Fruit fly (Drosophila melanogaster): ENCODE results near the gene CG7523.
A peak's percentile ranks its signal among the peaks of the same experiment; 100 is the strongest.

Gene CG7523

DNA sequence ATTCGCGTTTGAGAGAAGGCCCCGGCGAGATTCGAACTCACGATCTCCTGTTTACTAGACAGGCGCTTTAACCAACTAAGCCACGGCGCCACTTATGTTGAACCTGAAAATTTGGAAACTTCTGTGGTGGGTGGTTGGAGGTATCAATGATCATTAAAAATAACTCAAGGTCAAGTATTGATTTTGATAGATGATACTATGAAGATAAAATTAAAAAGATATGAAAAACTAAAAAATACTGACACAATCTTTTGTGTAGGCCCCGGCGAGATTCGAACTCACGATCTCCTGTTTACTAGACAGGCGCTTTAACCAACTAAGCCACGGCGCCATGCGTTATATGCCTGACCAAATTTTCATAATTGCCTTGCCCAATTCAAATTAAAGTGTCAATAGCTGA, 46.1 kb downstream of the CG7523 start (continued):
- TF ChIP-seq ato (GFP tag; IDR thresholded peaks at IDR 0.05; ENCODE audit: partially characterized antibody): peak; percentile 66; the same call in 1 of the 2 replicates
- TF ChIP-seq exex (tag; optimal IDR thresholded peaks at IDR 0.05): peak; percentile 59
- no peak for TF ChIP-seq eve (GFP tag; optimal IDR thresholded peaks at IDR 0.05)
- no peak for TF ChIP-seq Doc2 (GFP tag; IDR thresholded peaks at IDR 0.05)
- TF ChIP-seq slp2 (GFP tag; optimal IDR thresholded peaks at IDR 0.05): no peak
- no peak for TF ChIP-seq cad (GFP tag; optimal IDR thresholded peaks at IDR 0.05)
- no peak for TF ChIP-seq Fer1 (GFP tag; optimal IDR thresholded peaks at IDR 0.05)
- peak; percentile 78; the same call in 2 of the 3 replicates for TF ChIP-seq Opbp (GFP tag; IDR thresholded peaks at IDR 0.05; ENCODE audit: partially characterized antibody)
- TF ChIP-seq Rx (GFP tag; IDR thresholded peaks at IDR 0.05): no peak
- no peak for TF ChIP-seq CG12236 (GFP tag; optimal IDR thresholded peaks at IDR 0.05)
- TF ChIP-seq sd (tag; optimal IDR thresholded peaks at IDR 0.05): no peak
- peak; percentile 45; the same call in 1 of the 2 replicates for TF ChIP-seq inv (GFP tag; IDR thresholded peaks at IDR 0.05; ENCODE audit: partially characterized antibody)
- no peak for TF ChIP-seq schlank (tag; optimal IDR thresholded peaks at IDR 0.05)
- TF ChIP-seq Lim3 (GFP tag; IDR thresholded peaks at IDR 0.05): no peak
- TF ChIP-seq CG15479 (GFP tag; optimal IDR thresholded peaks at IDR 0.05): no peak
- no peak for TF ChIP-seq Sry-β (GFP tag; optimal IDR thresholded peaks at IDR 0.05)
- no peak for TF ChIP-seq CG18599 (GFP tag; optimal IDR thresholded peaks at IDR 0.05)
- peak; percentile 31 for TF ChIP-seq ftz-f1 (GFP tag; optimal IDR thresholded peaks at IDR 0.05)
- no peak for TF ChIP-seq Fer3 (tag; optimal IDR thresholded peaks at IDR 0.05)
- TF ChIP-seq Med (GFP tag): peak; percentile 55
- TF ChIP-seq grau (tag; optimal IDR thresholded peaks at IDR 0.05): no peak
- TF ChIP-seq nerfin-2 (GFP tag; IDR thresholded peaks at IDR 0.05; ENCODE audit: partially characterized antibody): peak; percentile 82
- no peak for TF ChIP-seq Hsf (GFP tag; optimal IDR thresholded peaks at IDR 0.05)
- TF ChIP-seq CG34224 (GFP tag; IDR thresholded peaks at IDR 0.05; ENCODE audit: partially characterized antibody): peak; percentile 29; the same call in 2 of the 3 replicates
- TF ChIP-seq jumu (GFP tag; optimal IDR thresholded peaks at IDR 0.05): no peak
- TF ChIP-seq CG11456 (GFP tag; IDR thresholded peaks at IDR 0.05): no peak
- no peak for TF ChIP-seq Ada2b (GFP tag; IDR thresholded peaks at IDR 0.05)
- TF ChIP-seq Dll (GFP tag; IDR thresholded peaks at IDR 0.05; ENCODE audit: partially characterized antibody): peak; percentile 61; the same call in 3 of the 4 replicates
- TF ChIP-seq Atf6 (GFP tag; IDR thresholded peaks at IDR 0.05): no peak
- TF ChIP-seq zen2 (GFP tag; IDR thresholded peaks at IDR 0.05; ENCODE audit: partially characterized antibody): 0 out of 3 replicates have a peak, but pooled peaks have one; percentile 37
- no peak for TF ChIP-seq CG6813 (GFP tag; optimal IDR thresholded peaks at IDR 0.05)
- peak; percentile 74 for TF ChIP-seq Scr (GFP tag; IDR thresholded peaks at IDR 0.05; ENCODE audit: partially characterized antibody)
- TF ChIP-seq CG13287 (GFP tag; IDR thresholded peaks at IDR 0.05; ENCODE audit: partially characterized antibody): peak; percentile 55; the same call in 1 of the 2 replicates
- TF ChIP-seq Trl (optimal IDR thresholded peaks at IDR 0.05): no peak
- no peak for TF ChIP-seq Trl (GFP tag; optimal IDR thresholded peaks at IDR 0.05)
- no peak for TF ChIP-seq pum (GFP tag; optimal IDR thresholded peaks at IDR 0.05)
- TF ChIP-seq pb (GFP tag; optimal IDR thresholded peaks at IDR 0.05): no peak
- TF ChIP-seq HLH4C (GFP tag; IDR thresholded peaks at IDR 0.05; ENCODE audit: partially characterized antibody): peak; percentile 71; the same call in 2 of the 3 replicates
- TF ChIP-seq chm (GFP tag; IDR thresholded peaks at IDR 0.05): no peak
- TF ChIP-seq CG14860 (GFP tag; IDR thresholded peaks at IDR 0.05; ENCODE audit: partially characterized antibody): peak; percentile 68
- no peak for TF ChIP-seq hkb (optimal IDR thresholded peaks at IDR 0.05)
- TF ChIP-seq hkb (GFP tag; IDR thresholded peaks at IDR 0.05): no peak
